Fruit fly (Drosophila melanogaster) whole organism, embryonic: Measurements from ENCODE around the gene Gfat2.

Experiments used
- Bgb ChIP-seq: fragments of 200-800 bp; sonication (Bioruptor generic); IDR thresholded peaks from 2 replicates; pipeline ENCODE4 v1.3.6; 2022; ENCODE audit warnings: missing biosample characterization, missing genetic modification characterization; ENCODE audit not compliant: partially characterized antibody
- CG10267 ChIP-seq: fragments of 200-800 bp; sonication (Bioruptor generic); optimal IDR thresholded peaks from 2 replicates; lab custom pipeline; 2018; ENCODE audit warnings: missing biosample characterization, mild to moderate bottlenecking, missing genetic modification characterization, moderate library complexity
- CG10979 ChIP-seq: fragments of 200-800 bp; sonication (Bioruptor generic); optimal IDR thresholded peaks from 2 replicates; lab custom pipeline; 2018; ENCODE audit warnings: missing biosample characterization, mild to moderate bottlenecking, missing genetic modification characterization, moderate library complexity
- CG11560 ChIP-seq: fragments of 200-800 bp; sonication (Bioruptor generic); IDR thresholded peaks from 3 replicates; pipeline ENCODE4 v1.3.6; 2022; ENCODE audit warnings: missing biosample characterization, missing genetic modification characterization
- CG11696 ChIP-seq: fragments of 200-800 bp; sonication (Bioruptor generic); IDR thresholded peaks from 2 replicates; pipeline ENCODE4 v1.3.6; 2022; ENCODE audit warnings: missing biosample characterization, missing genetic modification characterization
- CG12299 ChIP-seq: fragments of 200-800 bp; sonication (Bioruptor generic); optimal IDR thresholded peaks from 2 replicates; lab custom pipeline; 2018; ENCODE audit warnings: missing biosample characterization, mild to moderate bottlenecking, missing genetic modification characterization
- CG14441 ChIP-seq: fragments of 200-800 bp; sonication (Bioruptor generic); IDR thresholded peaks from 2 replicates; pipeline ENCODE4 v1.3.6; 2022; ENCODE audit warnings: missing biosample characterization, missing genetic modification characterization
- CG14667 ChIP-seq: fragments of 200-800 bp; sonication (Bioruptor generic); IDR thresholded peaks from 2 replicates; pipeline ENCODE4 v1.3.6; 2022; ENCODE audit warnings: missing biosample characterization, missing genetic modification characterization
- CG2116 ChIP-seq: fragments of 200-800 bp; sonication (Bioruptor generic); optimal IDR thresholded peaks from 3 replicates; lab custom pipeline; 2018; ENCODE audit warnings: missing biosample characterization, mild to moderate bottlenecking, missing genetic modification characterization
- CG2120 ChIP-seq: fragments of 200-800 bp; sonication (Bioruptor generic); optimal IDR thresholded peaks from 3 replicates; lab custom pipeline; 2016; ENCODE audit warnings: missing biosample characterization, missing genetic modification characterization
- CG2712 ChIP-seq: fragments of 200-800 bp; optimal IDR thresholded peaks from 3 replicates; lab custom pipeline; 2019; ENCODE audit warnings: missing biosample characterization, mild to moderate bottlenecking, missing genetic modification characterization, moderate library complexity
- CG30431 ChIP-seq: fragments of 200-800 bp; sonication (Bioruptor generic); optimal IDR thresholded peaks from 2 replicates; lab custom pipeline; 2017; ENCODE audit warnings: missing biosample characterization, missing genetic modification characterization
- CG31441 ChIP-seq: fragments of 200-800 bp; sonication (Bioruptor generic); IDR thresholded peaks from 2 replicates; pipeline ENCODE4 v1.3.6; 2022; ENCODE audit warnings: missing biosample characterization, missing genetic modification characterization
- CG3407 ChIP-seq: fragments of 200-800 bp; sonication (Bioruptor generic); optimal IDR thresholded peaks from 2 replicates; lab custom pipeline; 2018; ENCODE audit warnings: missing biosample characterization, mild to moderate bottlenecking, missing genetic modification characterization
- CG34376 ChIP-seq: fragments of 200-800 bp; sonication (Bioruptor generic); optimal IDR thresholded peaks from 2 replicates; lab custom pipeline; 2018; ENCODE audit warnings: missing biosample characterization, mild to moderate bottlenecking, missing genetic modification characterization
- CG43689 ChIP-seq: fragments of 200-800 bp; sonication (Bioruptor generic); IDR thresholded peaks from 2 replicates; pipeline ENCODE4 v1.3.6; 2022; ENCODE audit warnings: missing biosample characterization, missing genetic modification characterization
- CG4404 ChIP-seq: fragments of 200-800 bp; sonication (Bioruptor generic); IDR thresholded peaks from 2 replicates; pipeline ENCODE4 v1.3.6; 2022; ENCODE audit warnings: missing biosample characterization, missing genetic modification characterization
- CG7372 ChIP-seq: fragments of 200-800 bp; sonication (Bioruptor generic); IDR thresholded peaks from 2 replicates; pipeline ENCODE4 v1.3.6; 2022; ENCODE audit warnings: missing biosample characterization, missing genetic modification characterization
- CG8359 ChIP-seq: fragments of 200-800 bp; sonication (Bioruptor generic); optimal IDR thresholded peaks from 2 replicates; lab custom pipeline; 2017; ENCODE audit warnings: missing biosample characterization, mild to moderate bottlenecking, missing genetic modification characterization, borderline replicate concordance
- CG8944 ChIP-seq: fragments of 200-800 bp; sonication (Bioruptor generic); optimal IDR thresholded peaks from 3 replicates; lab custom pipeline; 2016; ENCODE audit warnings: missing biosample characterization, missing genetic modification characterization
- CG9876 ChIP-seq: fragments of 200-800 bp; sonication (Bioruptor generic); optimal IDR thresholded peaks from 2 replicates; lab custom pipeline; 2016; ENCODE audit warnings: missing biosample characterization, missing genetic modification characterization
- CTCF ChIP-seq: fragments of 200-800 bp; sonication (Bioruptor generic); optimal IDR thresholded peaks from 2 replicates; lab custom pipeline; 2017; ENCODE audit warnings: missing biosample characterization, mild to moderate bottlenecking, missing genetic modification characterization, moderate library complexity
- Dref ChIP-seq: fragments of 200-800 bp; sonication (Bioruptor generic); IDR thresholded peaks from 2 replicates; pipeline ENCODE4 v1.3.6; 2022; ENCODE audit warnings: missing biosample characterization, missing genetic modification characterization
- E2f2 ChIP-seq: fragments of 200-800 bp; sonication (Bioruptor generic); IDR thresholded peaks from 2 replicates; pipeline ENCODE4 v1.3.6; 2022; ENCODE audit warnings: missing biosample characterization, missing genetic modification characterization
- Hmr ChIP-seq: fragments of 200-800 bp; sonication (Bioruptor generic); optimal IDR thresholded peaks from 3 replicates; lab custom pipeline; 2017; ENCODE audit warnings: mild to moderate bottlenecking, missing biosample characterization, missing genetic modification reagents, missing genetic modification characterization
- Hr39 ChIP-seq: fragments of >200 bp; optimal IDR thresholded peaks from 2 replicates; lab custom pipeline; 2017
- Max ChIP-seq: fragments of 200-800 bp; sonication (Bioruptor generic); optimal IDR thresholded peaks from 2 replicates; lab custom pipeline; 2016; ENCODE audit warnings: missing biosample characterization, mild to moderate bottlenecking, missing genetic modification characterization
- Med ChIP-seq: fragments of 200-800 bp; sonication (Bioruptor generic); peaks from one replicate; lab custom pipeline; 2016; ENCODE audit warnings: missing biosample characterization, missing genetic modification characterization, mild to moderate bottlenecking, inconsistent platforms, moderate library complexity
- Myb ChIP-seq: fragments of 200-800 bp; sonication (Bioruptor generic); optimal IDR thresholded peaks from 2 replicates; lab custom pipeline; 2016; ENCODE audit warnings: missing biosample characterization, missing genetic modification characterization
- NfI ChIP-seq: fragments of 200-800 bp; sonication (Bioruptor generic); optimal IDR thresholded peaks from 3 replicates; lab custom pipeline; 2018; ENCODE audit warnings: missing biosample characterization, mild to moderate bottlenecking, missing genetic modification characterization, moderate library complexity
- Ptx1 ChIP-seq: fragments of 200-800 bp; sonication (Bioruptor generic); IDR thresholded peaks from 2 replicates; pipeline ENCODE4 v1.3.6; 2022; ENCODE audit warnings: missing biosample characterization, missing genetic modification characterization
- Rfx ChIP-seq: fragments of 200-800 bp; sonication (Bioruptor generic); IDR thresholded peaks from 2 replicates; pipeline ENCODE4 v1.3.6; 2022; ENCODE audit warnings: missing biosample characterization, missing genetic modification characterization
- amos ChIP-seq: fragments of 200-800 bp; sonication (Bioruptor generic); IDR thresholded peaks from 2 replicates; pipeline ENCODE4 v1.3.6; 2022; ENCODE audit warnings: missing biosample characterization, missing genetic modification characterization; ENCODE audit not compliant: partially characterized antibody
- ap ChIP-seq: fragments of 200-800 bp; sonication (Bioruptor generic); IDR thresholded peaks from 2 replicates; pipeline ENCODE4 v1.3.6; 2022; ENCODE audit warnings: missing biosample characterization, missing genetic modification characterization
- bigmax ChIP-seq: fragments of 200-800 bp; sonication (Bioruptor generic); optimal IDR thresholded peaks from 2 replicates; lab custom pipeline; 2018; ENCODE audit warnings: missing biosample characterization, mild to moderate bottlenecking, missing genetic modification characterization
- br ChIP-seq: fragments of >200 bp; optimal IDR thresholded peaks from 2 replicates; lab custom pipeline; 2017
- cad ChIP-seq: fragments of >200 bp; optimal IDR thresholded peaks from 2 replicates; lab custom pipeline; 2017; ENCODE audit warnings: missing biosample characterization, missing genetic modification characterization
- chif ChIP-seq, 2 experiments: fragments of 200-800 bp; sonication (Bioruptor generic); optimal IDR thresholded peaks; 3 replicates each; lab custom pipeline; 2016; ENCODE audit warnings: missing biosample characterization in 2 of 2, missing genetic modification characterization in 2 of 2
- dmrt99B ChIP-seq: fragments of 200-800 bp; sonication (Bioruptor generic); optimal IDR thresholded peaks from 2 replicates; lab custom pipeline; 2018; ENCODE audit warnings: missing biosample characterization, mild to moderate bottlenecking, missing genetic modification characterization, moderate library complexity
- emc ChIP-seq: fragments of 200-800 bp; sonication (Bioruptor generic); optimal IDR thresholded peaks from 2 replicates; lab custom pipeline; 2016; ENCODE audit warnings: missing biosample characterization, missing genetic modification characterization
- ftz-f1 ChIP-seq: fragments of 200-800 bp; sonication (Bioruptor generic); optimal IDR thresholded peaks from 2 replicates; lab custom pipeline; 2016; ENCODE audit warnings: missing biosample characterization, missing genetic modification characterization
- gfzf ChIP-seq: fragments of 200-800 bp; sonication (Bioruptor generic); optimal IDR thresholded peaks from 2 replicates; lab custom pipeline; 2016; ENCODE audit warnings: missing biosample characterization, mild to moderate bottlenecking, missing genetic modification characterization, moderate library complexity
- grau ChIP-seq: fragments of 200-800 bp; optimal IDR thresholded peaks from 3 replicates; lab custom pipeline; 2019; ENCODE audit warnings: missing biosample characterization, mild to moderate bottlenecking, missing genetic modification characterization, moderate library complexity
- hkb ChIP-seq, 2 experiments: fragments of 200-800 bp in 1 of 2; fragments of >200 bp in 1 of 2; sonication (Bioruptor generic) in 1 of 2; IDR thresholded peaks in 1 of 2; optimal IDR thresholded peaks in 1 of 2; 2 replicates each; pipeline versions ENCODE4 v1.3.6 to Lab custom; 2017 to 2022; ENCODE audit warnings: missing biosample characterization in 1 of 2, missing genetic modification characterization in 1 of 2
- ken ChIP-seq: fragments of 200-800 bp; sonication (Bioruptor generic); IDR thresholded peaks from 3 replicates; pipeline ENCODE4 v1.3.6; 2022; ENCODE audit warnings: missing biosample characterization, missing genetic modification characterization
- pita ChIP-seq: fragments of 200-800 bp; sonication (Bioruptor generic); optimal IDR thresholded peaks from 2 replicates; lab custom pipeline; 2017; ENCODE audit warnings: missing biosample characterization, mild to moderate bottlenecking, missing genetic modification characterization
- pzg ChIP-seq: fragments of 200-800 bp; sonication (Bioruptor generic); optimal IDR thresholded peaks from 3 replicates; lab custom pipeline; 2018; ENCODE audit warnings: missing biosample characterization, mild to moderate bottlenecking, missing genetic modification characterization, moderate library complexity
- schlank ChIP-seq: fragments of 200-800 bp; sonication (Bioruptor generic); optimal IDR thresholded peaks from 2 replicates; lab custom pipeline; 2018; ENCODE audit warnings: missing biosample characterization, mild to moderate bottlenecking, missing genetic modification characterization
- sisA ChIP-seq: fragments of 200-800 bp; sonication (Bioruptor generic); IDR thresholded peaks from 2 replicates; pipeline ENCODE4 v1.3.6; 2022; ENCODE audit warnings: missing biosample characterization, missing genetic modification characterization
- sob ChIP-seq: fragments of 200-800 bp; sonication (Bioruptor generic); IDR thresholded peaks from 2 replicates; pipeline ENCODE4 v1.3.6; 2022; ENCODE audit warnings: missing biosample characterization, missing genetic modification characterization
- trh ChIP-seq: fragments of 200-800 bp; sonication (Bioruptor generic); optimal IDR thresholded peaks from 2 replicates; lab custom pipeline; 2016; ENCODE audit warnings: missing biosample characterization, missing genetic modification characterization
- ttk ChIP-seq: fragments of 200-800 bp; sonication (Bioruptor generic); IDR thresholded peaks from 2 replicates; pipeline ENCODE4 v2.1.2; 2022; ENCODE audit warnings: missing biosample characterization, missing genetic modification characterization
- vnd ChIP-seq: fragments of 200-800 bp; sonication (Bioruptor generic); IDR thresholded peaks from 3 replicates; pipeline ENCODE4 v1.3.6; 2022; ENCODE audit warnings: missing biosample characterization, missing genetic modification characterization; ENCODE audit not compliant: partially characterized antibody

The Gfat2 gene

dm6 chr3R:28345287-28345686 is 5.7 kb upstream of the Gfat2 start (continued):
- TF ChIP-seq chif (GFP tag; optimal IDR thresholded peaks at IDR 0.05; lab: Kevin White, UChicago): peak in 1 of 2 experiments; percentile 5
- peak; percentile 14; the same call in 1 of the 2 replicates for TF ChIP-seq E2f2 (GFP tag; lab: Robert Waterston, UW)
- TF ChIP-seq CG3407 (GFP tag; lab: Kevin White, UChicago): no peak
- TF ChIP-seq CG8359 (GFP tag; lab: Kevin White, UChicago): no peak
- TF ChIP-seq pzg (GFP tag; lab: Kevin White, UChicago): peak; percentile 43
- no peak for TF ChIP-seq cad (GFP tag; lab: Kevin White, UChicago)
- no peak for TF ChIP-seq sob
- TF ChIP-seq CTCF: peak; percentile 93
- TF ChIP-seq br (lab: Kevin White, UChicago): no peak
- no peak for TF ChIP-seq CG11696 (GFP tag; lab: Robert Waterston, UW)
- TF ChIP-seq gfzf (GFP tag; lab: Kevin White, UChicago): peak; percentile 28
- no peak for TF ChIP-seq CG14667 (GFP tag; lab: Robert Waterston, UW)
- TF ChIP-seq schlank (tag; lab: Kevin White, UChicago): no peak
- no peak for TF ChIP-seq CG2120
- peak; percentile 44 for TF ChIP-seq Hmr (GFP tag; lab: Kevin White, UChicago)
- TF ChIP-seq CG2712 (tag; lab: Kevin White, UChicago): peak; percentile 48
- TF ChIP-seq CG43689 (GFP tag; lab: Robert Waterston, UW): no peak
- no peak; the same call in 1 of the 2 replicates for TF ChIP-seq amos
- TF ChIP-seq dmrt99B (tag; lab: Kevin White, UChicago): no peak
- no peak for TF ChIP-seq ftz-f1 (GFP tag; lab: Kevin White, UChicago)
- no peak for TF ChIP-seq Dref (GFP tag; lab: Robert Waterston, UW)
- TF ChIP-seq CG34376 (GFP tag; lab: Kevin White, UChicago): no peak
- TF ChIP-seq vnd: no peak
- no peak for TF ChIP-seq emc (GFP tag; lab: Kevin White, UChicago)
- no peak for TF ChIP-seq ap
- no peak for TF ChIP-seq CG11560 (tag; lab: Robert Waterston, UW)
- TF ChIP-seq Myb: no peak
- TF ChIP-seq CG12299 (tag; lab: Kevin White, UChicago): no peak
- no peak for TF ChIP-seq CG8944
- TF ChIP-seq Hr39: no peak
- no peak for TF ChIP-seq CG30431 (GFP tag; lab: Kevin White, UChicago)
- no peak for TF ChIP-seq CG7372 (GFP tag; lab: Robert Waterston, UW)
- TF ChIP-seq CG2116 (GFP tag; lab: Kevin White, UChicago): peak; percentile 4
- TF ChIP-seq CG9876 (GFP tag; lab: Kevin White, UChicago): no peak
- TF ChIP-seq Max: no peak
- TF ChIP-seq CG31441 (GFP tag; lab: Robert Waterston, UW): no peak
- no peak for TF ChIP-seq CG14441 (GFP tag; lab: Robert Waterston, UW)
- TF ChIP-seq pita (GFP tag; lab: Kevin White, UChicago): peak; percentile 82
- TF ChIP-seq ken: no peak
- 0 out of 2 replicates have a peak, but pooled peaks have one; percentile 28 for TF ChIP-seq Bgb
- TF ChIP-seq CG10979 (tag; lab: Kevin White, UChicago): no peak
- no peak for TF ChIP-seq ttk (GFP tag; lab: Robert Waterston, UW)
- TF ChIP-seq sisA (GFP tag; lab: Robert Waterston, UW): no peak
- TF ChIP-seq bigmax (GFP tag; lab: Kevin White, UChicago): no peak
- no peak for TF ChIP-seq trh
- TF ChIP-seq CG4404 (GFP tag; lab: Robert Waterston, UW): no peak
- peak; percentile 82 for TF ChIP-seq Med (GFP tag; lab: Kevin White, UChicago)
- TF ChIP-seq NfI (GFP tag; lab: Kevin White, UChicago): peak; percentile 6
- 0 out of 2 replicates have a peak, but pooled peaks have one; percentile 18 for TF ChIP-seq Ptx1 (GFP tag; lab: Robert Waterston, UW)
- TF ChIP-seq CG10267 (tag; lab: Kevin White, UChicago): peak; percentile 33
- peak; percentile 6 for TF ChIP-seq grau (tag; lab: Kevin White, UChicago)
- TF ChIP-seq hkb (optimal IDR thresholded peaks at IDR 0.05; lab: Kevin White, UChicago): no peak
- no peak for TF ChIP-seq hkb (GFP tag; IDR thresholded peaks at IDR 0.05; lab: Robert Waterston, UW)
- peak; percentile 14; the same call in 1 of the 2 replicates for TF ChIP-seq Rfx (GFP tag; lab: Robert Waterston, UW)
